Worm (Caenorhabditis elegans) whole organism, L1 larva: ENCODE data around the gene dgk-2.
A peak's percentile ranks its signal among the peaks of the same experiment; 100 is the strongest.

Experiments used
- C04F5.9 ChIP-seq: sonication (generic microtip); optimal IDR thresholded peaks from 2 replicates; lab custom pipeline; 2016; ENCODE audit warnings: missing genetic modification characterization, missing compliant biosample characterization
- F16B12.6 ChIP-seq: fragments of 150-350 bp; optimal IDR thresholded peaks from 2 replicates; lab custom pipeline; 2014; ENCODE audit warnings: missing biosample characterization, missing genetic modification characterization
- aha-1 ChIP-seq: fragments of 150-350 bp; optimal IDR thresholded peaks from 2 replicates; lab custom pipeline; 2014; ENCODE audit warnings: missing biosample characterization, missing genetic modification characterization
- aly-2 ChIP-seq: fragments of 150-350 bp; optimal IDR thresholded peaks from 2 replicates; lab custom pipeline; 2014; ENCODE audit warnings: missing biosample characterization, missing genetic modification characterization
- ama-1 ChIP-seq: fragments of 150-350 bp; optimal IDR thresholded peaks from 2 replicates; lab custom pipeline; 2014
- blmp-1 ChIP-seq: fragments of 150-350 bp; optimal IDR thresholded peaks from 2 replicates; lab custom pipeline; 2014; ENCODE audit warnings: missing biosample characterization, missing genetic modification characterization
- ceh-63 ChIP-seq: fragments of 200-800 bp; sonication (Bioruptor generic); optimal IDR thresholded peaks from 2 replicates; lab custom pipeline; 2018; ENCODE audit warnings: mild to moderate bottlenecking, missing genetic modification characterization, missing compliant biosample characterization
- ceh-82 ChIP-seq, 3 experiments: fragments of 150-350 bp in 1 of 3; sonication (generic microtip) in 2 of 3; optimal IDR thresholded peaks; 2 replicates each; lab custom pipeline; 2014 to 2017; ENCODE audit warnings: missing biosample characterization in 3 of 3, missing genetic modification characterization in 3 of 3
- ceh-88 ChIP-seq: fragments of 200-800 bp; sonication (Bioruptor generic); IDR thresholded peaks from 2 replicates; pipeline ENCODE4 v1.3.6; 2022; ENCODE audit warnings: missing genetic modification characterization, missing compliant biosample characterization
- ceh-90 ChIP-seq: sonication (generic microtip); optimal IDR thresholded peaks from 2 replicates; lab custom pipeline; 2016; ENCODE audit warnings: missing genetic modification characterization, missing compliant biosample characterization
- ces-1 ChIP-seq: fragments of 150-350 bp; optimal IDR thresholded peaks from 2 replicates; lab custom pipeline; 2014; ENCODE audit warnings: missing biosample characterization, missing genetic modification reagents, missing genetic modification characterization
- dpl-1 ChIP-seq, 3 experiments: fragments of 150-350 bp in 2 of 3; sonication (generic microtip) in 1 of 3; optimal IDR thresholded peaks; 2 replicates each; lab custom pipeline; 2014 to 2017; ENCODE audit warnings: missing biosample characterization in 3 of 3, missing genetic modification characterization in 3 of 3, missing genetic modification reagents in 3 of 3
- dsc-1 ChIP-seq: sonication (generic microtip); optimal IDR thresholded peaks from 2 replicates; lab custom pipeline; 2016; ENCODE audit warnings: mild to moderate bottlenecking, missing genetic modification characterization, missing compliant biosample characterization
- efl-3 ChIP-seq: fragments of 200-800 bp; sonication (Bioruptor generic); optimal IDR thresholded peaks from 2 replicates; lab custom pipeline; 2018; ENCODE audit warnings: mild to moderate bottlenecking, missing genetic modification characterization, missing compliant biosample characterization
- egl-13 ChIP-seq: sonication (generic microtip); optimal IDR thresholded peaks from 2 replicates; lab custom pipeline; 2016; ENCODE audit warnings: missing genotype, missing genetic modification reagents, missing genetic modification characterization, missing compliant biosample characterization
- egl-27 ChIP-seq, 2 experiments: fragments of 150-350 bp in 1 of 2; sonication (generic microtip); optimal IDR thresholded peaks; 3 replicates each; lab custom pipeline; 2017 to 2018; ENCODE audit warnings: missing biosample characterization in 2 of 2, missing genetic modification characterization in 2 of 2, missing genetic modification reagents in 2 of 2
- elt-3 ChIP-seq, 6 experiments: fragments of 150-350 bp in 1 of 6; sonication (generic microtip); optimal IDR thresholded peaks; 2 replicates each; lab custom pipeline; 2017 to 2018; ENCODE audit warnings: missing biosample characterization in 6 of 6, missing genetic modification characterization in 6 of 6, inconsistent platforms in 1 of 6
- ets-5 ChIP-seq: fragments of 200-800 bp; sonication (Bioruptor generic); IDR thresholded peaks from 2 replicates; pipeline ENCODE4 v1.3.6; 2022; ENCODE audit warnings: missing genetic modification characterization, missing compliant biosample characterization
- fkh-10 ChIP-seq: sonication (generic microtip); optimal IDR thresholded peaks from 2 replicates; lab custom pipeline; 2017; ENCODE audit warnings: missing biosample characterization, missing genetic modification reagents, missing genetic modification characterization
- fkh-4 ChIP-seq: sonication (generic microtip); optimal IDR thresholded peaks from 2 replicates; lab custom pipeline; 2016; ENCODE audit warnings: missing compliant biosample characterization, missing genetic modification characterization, borderline replicate concordance
- fos-1 ChIP-seq: fragments of 150-350 bp; optimal IDR thresholded peaks from 2 replicates; lab custom pipeline; 2014; ENCODE audit warnings: missing biosample characterization, missing genetic modification characterization
- grh-1 ChIP-seq: fragments of 200-800 bp; sonication (Bioruptor generic); IDR thresholded peaks from 2 replicates; pipeline ENCODE4 v1.3.6; 2022; ENCODE audit warnings: missing genetic modification reagents, missing genetic modification characterization, missing compliant biosample characterization
- hlh-17 ChIP-seq: fragments of 200-800 bp; sonication (Bioruptor generic); optimal IDR thresholded peaks from 2 replicates; lab custom pipeline; 2018; ENCODE audit warnings: missing genetic modification characterization, mild to moderate bottlenecking, missing compliant biosample characterization, moderate library complexity, borderline replicate concordance
- hlh-4 ChIP-seq: sonication (generic microtip); optimal IDR thresholded peaks from 2 replicates; lab custom pipeline; 2016; ENCODE audit warnings: mild to moderate bottlenecking, missing genetic modification characterization, missing compliant biosample characterization
- isw-1 ChIP-seq: fragments of 200-800 bp; sonication (Bioruptor generic); IDR thresholded peaks from 2 replicates; pipeline ENCODE4 v1.3.6; 2022; ENCODE audit warnings: missing genetic modification characterization, missing compliant biosample characterization
- lin-13 ChIP-seq: fragments of 150-350 bp; optimal IDR thresholded peaks from 2 replicates; lab custom pipeline; 2014; ENCODE audit warnings: missing biosample characterization, missing genetic modification reagents, missing genetic modification characterization
- lin-15B ChIP-seq: fragments of 150-350 bp; sonication (generic microtip); optimal IDR thresholded peaks from 3 replicates; lab custom pipeline; 2014; ENCODE audit warnings: missing biosample characterization, missing genetic modification characterization
- lin-35 ChIP-seq, 2 experiments: fragments of 150-350 bp; optimal IDR thresholded peaks; 2 replicates each; lab custom pipeline; 2014; ENCODE audit warnings: missing biosample characterization in 2 of 2, missing genetic modification characterization in 2 of 2, missing genetic modification reagents in 2 of 2
- lsy-2 ChIP-seq, 2 experiments: fragments of 150-350 bp; optimal IDR thresholded peaks; 2 replicates each; lab custom pipeline; 2014; ENCODE audit warnings: missing biosample characterization in 2 of 2, missing genetic modification characterization in 2 of 2
- mdl-1 ChIP-seq, 2 experiments: fragments of 150-350 bp; optimal IDR thresholded peaks; 2 replicates each; lab custom pipeline; 2014 to 2017; ENCODE audit warnings: missing biosample characterization in 2 of 2, missing genetic modification characterization in 2 of 2, inconsistent platforms in 1 of 2
- mef-2 ChIP-seq: fragments of 150-350 bp; optimal IDR thresholded peaks from 2 replicates; lab custom pipeline; 2014; ENCODE audit warnings: missing biosample characterization, missing genetic modification characterization
- mep-1 ChIP-seq: fragments of 150-350 bp; optimal IDR thresholded peaks from 2 replicates; lab custom pipeline; 2014; ENCODE audit warnings: missing biosample characterization, missing genetic modification characterization
- nhr-19 ChIP-seq: fragments of 200-800 bp; sonication (Bioruptor generic); conservative IDR thresholded peaks from 2 replicates; pipeline ENCODE4 v1.3.6; 2022; ENCODE audit warnings: missing genetic modification characterization, missing compliant biosample characterization
- nhr-20 ChIP-seq: sonication (generic microtip); optimal IDR thresholded peaks from 2 replicates; lab custom pipeline; 2016; ENCODE audit warnings: mild to moderate bottlenecking, missing genetic modification characterization, missing compliant biosample characterization
- nhr-28 ChIP-seq: fragments of 150-350 bp; optimal IDR thresholded peaks from 2 replicates; lab custom pipeline; 2014; ENCODE audit warnings: missing biosample characterization, missing genetic modification characterization
- nhr-47 ChIP-seq: sonication (generic microtip); optimal IDR thresholded peaks from 2 replicates; lab custom pipeline; 2016; ENCODE audit warnings: mild to moderate bottlenecking, missing genetic modification characterization, moderate library complexity, missing compliant biosample characterization
- nhr-71 ChIP-seq: sonication (generic microtip); optimal IDR thresholded peaks from 2 replicates; lab custom pipeline; 2016; ENCODE audit warnings: mild to moderate bottlenecking, missing genetic modification characterization, moderate library complexity, missing compliant biosample characterization
- nhr-84 ChIP-seq: sonication (generic microtip); optimal IDR thresholded peaks from 2 replicates; lab custom pipeline; 2017; ENCODE audit warnings: missing biosample characterization, missing genetic modification characterization
- pag-3 ChIP-seq: sonication (generic microtip); optimal IDR thresholded peaks from 2 replicates; lab custom pipeline; 2017; ENCODE audit warnings: missing genetic modification characterization, mild to moderate bottlenecking, missing compliant biosample characterization, antibody characterized with exemption, borderline replicate concordance; ENCODE audit not compliant: insufficient read depth
- pax-3 ChIP-seq: fragments of 200-800 bp; sonication (Bioruptor generic); optimal IDR thresholded peaks from 2 replicates; lab custom pipeline; 2018; ENCODE audit warnings: mild to moderate bottlenecking, missing genetic modification characterization, moderate library complexity, missing compliant biosample characterization
- pqm-1 ChIP-seq: sonication (generic microtip); optimal IDR thresholded peaks from 3 replicates; lab custom pipeline; 2017; ENCODE audit warnings: missing biosample characterization, missing genetic modification characterization
- rnt-1 ChIP-seq: sonication (generic microtip); optimal IDR thresholded peaks from 2 replicates; lab custom pipeline; 2016; ENCODE audit warnings: mild to moderate bottlenecking, missing genetic modification characterization, moderate library complexity, missing compliant biosample characterization
- snpc-4 ChIP-seq: fragments of 150-350 bp; optimal IDR thresholded peaks from 2 replicates; lab custom pipeline; 2014; ENCODE audit warnings: missing biosample characterization, missing genetic modification characterization
- snu-23 ChIP-seq: sonication (generic microtip); optimal IDR thresholded peaks from 2 replicates; lab custom pipeline; 2016; ENCODE audit warnings: missing genetic modification characterization, missing compliant biosample characterization
- sox-4 ChIP-seq: sonication (generic microtip); optimal IDR thresholded peaks from 2 replicates; lab custom pipeline; 2016; ENCODE audit warnings: missing genetic modification characterization, missing compliant biosample characterization
- sup-37 ChIP-seq: fragments of 200-800 bp; sonication (Bioruptor generic); optimal IDR thresholded peaks from 2 replicates; lab custom pipeline; 2018; ENCODE audit warnings: mild to moderate bottlenecking, missing genetic modification characterization, missing compliant biosample characterization
- swsn-7 ChIP-seq: sonication (generic microtip); optimal IDR thresholded peaks from 2 replicates; lab custom pipeline; 2016; ENCODE audit warnings: missing genetic modification characterization, missing compliant biosample characterization
- tbx-2 ChIP-seq: sonication (generic microtip); optimal IDR thresholded peaks from 2 replicates; lab custom pipeline; 2016; ENCODE audit warnings: missing genetic modification characterization, missing compliant biosample characterization
- tlp-1 ChIP-seq: fragments of 150-350 bp; optimal IDR thresholded peaks from 2 replicates; lab custom pipeline; 2014; ENCODE audit warnings: missing biosample characterization, missing genetic modification characterization
- unc-130 ChIP-seq: fragments of 150-350 bp; optimal IDR thresholded peaks from 2 replicates; lab custom pipeline; 2017; ENCODE audit warnings: missing biosample characterization, missing genetic modification characterization, inconsistent platforms
- unc-98 ChIP-seq: fragments of 200-800 bp; sonication (Bioruptor generic); IDR thresholded peaks from 2 replicates; pipeline ENCODE4 v1.3.6; 2022; ENCODE audit warnings: missing genetic modification characterization, missing compliant biosample characterization
- vab-15 ChIP-seq: sonication (generic microtip); optimal IDR thresholded peaks from 2 replicates; lab custom pipeline; 2017; ENCODE audit warnings: missing genotype, mild to moderate bottlenecking, missing genetic modification characterization, missing compliant biosample characterization
- zag-1 ChIP-seq: fragments of 150-350 bp; optimal IDR thresholded peaks from 2 replicates; lab custom pipeline; 2014; ENCODE audit warnings: missing biosample characterization, missing genetic modification characterization
- ztf-11 ChIP-seq, 2 experiments: sonication (generic microtip); optimal IDR thresholded peaks; 2 replicates each; lab custom pipeline; 2016 to 2017; ENCODE audit warnings: missing genetic modification characterization in 2 of 2, missing biosample characterization in 1 of 2, missing compliant biosample characterization in 1 of 2

The dgk-2 gene

DNA sequence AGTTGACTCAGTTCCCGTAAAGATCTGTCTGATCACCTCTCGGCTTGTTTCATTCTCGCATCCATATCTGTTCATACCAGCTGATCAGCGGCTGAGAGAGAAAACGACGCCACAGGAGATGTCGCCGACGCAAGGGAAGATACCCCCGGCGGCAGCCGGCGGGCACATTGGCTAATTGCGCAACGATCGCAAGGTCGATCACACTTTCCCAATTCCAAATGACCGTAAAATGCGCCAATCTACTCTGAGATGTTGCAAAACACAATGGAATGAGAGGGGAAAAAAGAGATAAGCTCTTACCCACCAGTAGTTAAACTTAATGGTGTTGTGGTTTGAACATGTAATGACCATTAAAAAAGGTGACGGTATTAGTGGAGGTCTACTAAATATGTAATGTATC is 46.8 kb upstream of the dgk-2 start (continued):
- no peak for TF ChIP-seq snpc-4
- TF ChIP-seq mef-2 (tag; lab: Kevin White, UChicago), result no peak
- TF ChIP-seq aly-2, result no peak
- no peak for TF ChIP-seq ets-5
- TF ChIP-seq hlh-17, result no peak
- TF ChIP-seq ceh-82 (tag; optimal IDR thresholded peaks at IDR 0.05; lab: Kevin White, UChicago), result no peak
- TF ChIP-seq nhr-47, result no peak
- TF ChIP-seq ama-1, result no peak
- no peak for TF ChIP-seq egl-13 (tag; lab: Kevin White, UChicago)
- no peak for TF ChIP-seq C04F5.9 (tag; lab: Kevin White, UChicago)
- no peak for TF ChIP-seq sup-37 (GFP tag; lab: Kevin White, UChicago)
- TF ChIP-seq ztf-11 (tag; optimal IDR thresholded peaks at IDR 0.05; lab: Kevin White, UChicago), result no peak
- TF ChIP-seq zag-1 (tag; lab: Kevin White, UChicago), result no peak
- no peak for TF ChIP-seq ces-1 (GFP tag; lab: Kevin White, UChicago)
- peak; percentile 94 for TF ChIP-seq blmp-1 (tag; lab: Kevin White, UChicago)
- TF ChIP-seq tlp-1 (tag; lab: Kevin White, UChicago), result no peak
- peak; percentile 28 for TF ChIP-seq vab-15 (tag; lab: Kevin White, UChicago)
- peak; percentile 52 for TF ChIP-seq nhr-20 (tag; lab: Kevin White, UChicago)
- TF ChIP-seq mdl-1 (tag; optimal IDR thresholded peaks at IDR 0.05; lab: Kevin White, UChicago), result peak in 1 of 2 experiments; percentile 54
- no peak for TF ChIP-seq pag-3 (tag; lab: Kevin White, UChicago)
- TF ChIP-seq efl-3, result no peak
- no peak for TF ChIP-seq swsn-7 (tag; lab: Kevin White, UChicago)
- TF ChIP-seq lin-35 (GFP tag; optimal IDR thresholded peaks at IDR 0.05; lab: Kevin White, UChicago), result peak; percentile 3 to 52
- TF ChIP-seq ceh-88 (GFP tag; lab: Robert Waterston, UW), result no peak
- TF ChIP-seq grh-1 (GFP tag; lab: Robert Waterston, UW), result peak; percentile 54; the same call in 1 of the 2 replicates
- TF ChIP-seq F16B12.6 (tag; lab: Kevin White, UChicago), result no peak
- no peak for TF ChIP-seq sox-4 (tag; lab: Kevin White, UChicago)
- peak; percentile 31 for TF ChIP-seq snu-23 (GFP tag; lab: Kevin White, UChicago)
- TF ChIP-seq nhr-19 (GFP tag; lab: Robert Waterston, UW), result no peak
- TF ChIP-seq nhr-71 (tag; lab: Kevin White, UChicago), result peak; percentile 56
- peak; percentile 6 to 74 (median 33) for TF ChIP-seq elt-3 (tag; optimal IDR thresholded peaks at IDR 0.05; lab: Kevin White, UChicago)
- TF ChIP-seq nhr-84 (tag; lab: Kevin White, UChicago), result no peak
- no peak for TF ChIP-seq nhr-28 (tag; lab: Kevin White, UChicago)
- TF ChIP-seq isw-1 (GFP tag; lab: Robert Waterston, UW), result no peak
- no peak for TF ChIP-seq lin-13 (GFP tag; lab: Kevin White, UChicago)
- TF ChIP-seq lin-15B (tag; lab: Kevin White, UChicago), result no peak
- TF ChIP-seq tbx-2 (tag; lab: Kevin White, UChicago), result no peak
- peak in 1 of 3 experiments; percentile 3 for TF ChIP-seq dpl-1 (GFP tag; optimal IDR thresholded peaks at IDR 0.05; lab: Kevin White, UChicago)
- no peak for TF ChIP-seq unc-98
- TF ChIP-seq dsc-1 (tag; lab: Kevin White, UChicago), result no peak
- TF ChIP-seq mep-1 (tag; lab: Kevin White, UChicago), result no peak
- TF ChIP-seq ceh-90, result no peak
- TF ChIP-seq pqm-1 (tag; lab: Kevin White, UChicago), result no peak
- TF ChIP-seq fkh-10 (GFP tag; lab: Kevin White, UChicago), result no peak
- TF ChIP-seq egl-27 (tag; optimal IDR thresholded peaks at IDR 0.05; lab: Kevin White, UChicago), result peak; percentile 10 to 41
- no peak for TF ChIP-seq fos-1
- no peak for TF ChIP-seq pax-3 (tag; lab: Kevin White, UChicago)
- peak in 1 of 2 experiments; percentile 30 for TF ChIP-seq lsy-2 (tag; optimal IDR thresholded peaks at IDR 0.05; lab: Kevin White, UChicago)
- no peak for TF ChIP-seq hlh-4 (tag; lab: Kevin White, UChicago)
- TF ChIP-seq ceh-63, result no peak
- TF ChIP-seq unc-130, result peak; percentile 65
- no peak for TF ChIP-seq fkh-4 (tag; lab: Kevin White, UChicago)
- TF ChIP-seq rnt-1 (tag; lab: Kevin White, UChicago), result peak; percentile 36
- TF ChIP-seq aha-1 (tag; lab: Kevin White, UChicago), result no peak
